Fruit fly (Drosophila melanogaster): ENCODE measurements around the gene AOX1.

AOX1 gene

dm6 chr3R:15556524-15556923 lies 19.4 kb upstream of the AOX1 start:
- no peak for TF ChIP-seq Mio (GFP tag; optimal IDR thresholded peaks at IDR 0.05)
- no peak for TF ChIP-seq Vsx2 (GFP tag; optimal IDR thresholded peaks at IDR 0.05; ENCODE audit: partially characterized antibody)
- TF ChIP-seq CG32264 (GFP tag; optimal IDR thresholded peaks at IDR 0.05) = no peak
- no peak for TF ChIP-seq brk (GFP tag; optimal IDR thresholded peaks at IDR 0.05)
- no peak for TF ChIP-seq Jra (GFP tag; optimal IDR thresholded peaks at IDR 0.05)
- peak; percentile 10 for TF ChIP-seq br (GFP tag; optimal IDR thresholded peaks at IDR 0.05)
- TF ChIP-seq rgr (GFP tag; optimal IDR thresholded peaks at IDR 0.05) = peak; percentile 14
- TF ChIP-seq GATAd (GFP tag; optimal IDR thresholded peaks at IDR 0.05) = no peak
- no peak for TF ChIP-seq dsf (GFP tag; optimal IDR thresholded peaks at IDR 0.05; ENCODE audit: borderline replicate concordance)
- TF ChIP-seq sage (GFP tag; optimal IDR thresholded peaks at IDR 0.05) = no peak
- TF ChIP-seq fru (GFP tag; optimal IDR thresholded peaks at IDR 0.05) = peak; percentile 24
- TF ChIP-seq dl (GFP tag; optimal IDR thresholded peaks at IDR 0.05; ENCODE audit: insufficient read depth in 1 of 2, partially characterized antibody in 2 of 2) = no peak
- no peak for TF ChIP-seq Hr83 (GFP tag; optimal IDR thresholded peaks at IDR 0.05; ENCODE audit: poor library complexity, severe bottlenecking)
- TF ChIP-seq h (GFP tag; optimal IDR thresholded peaks at IDR 0.05) = peak; percentile 32
- TF ChIP-seq tai (GFP tag; optimal IDR thresholded peaks at IDR 0.05) = no peak
- no peak for TF ChIP-seq woc (GFP tag; optimal IDR thresholded peaks at IDR 0.05)
- no peak for TF ChIP-seq jim (GFP tag; optimal IDR thresholded peaks at IDR 0.05)
- no peak for TF ChIP-seq CrebA (GFP tag; optimal IDR thresholded peaks at IDR 0.05; ENCODE audit: borderline replicate concordance)
- TF ChIP-seq dmrt93B (GFP tag; optimal IDR thresholded peaks at IDR 0.05) = no peak
- TF ChIP-seq N (GFP tag; optimal IDR thresholded peaks at IDR 0.05) = no peak
- peak; percentile 30 for TF ChIP-seq ey (GFP tag; optimal IDR thresholded peaks at IDR 0.05)
- peak; percentile 29 for TF ChIP-seq OdsH (GFP tag; optimal IDR thresholded peaks at IDR 0.05)
- no peak for TF ChIP-seq Abd-B (GFP tag; optimal IDR thresholded peaks at IDR 0.05)
- no peak for TF ChIP-seq lola (GFP tag; optimal IDR thresholded peaks at IDR 0.05)
- TF ChIP-seq foxo (GFP tag; optimal IDR thresholded peaks at IDR 0.05) = peak in 1 of 2 experiments; percentile 44
- no peak for TF ChIP-seq Hnf4 (GFP tag; optimal IDR thresholded peaks at IDR 0.05)
- TF ChIP-seq Rel (GFP tag; optimal IDR thresholded peaks at IDR 0.05) = no peak
- no peak for TF ChIP-seq Rel (tag; optimal IDR thresholded peaks at IDR 0.05)
- no peak for TF ChIP-seq Hr78 (GFP tag; optimal IDR thresholded peaks at IDR 0.05)
- TF ChIP-seq usp (GFP tag; optimal IDR thresholded peaks at IDR 0.05) = no peak
- peak; percentile 13 for TF ChIP-seq psq (GFP tag; optimal IDR thresholded peaks at IDR 0.05)
- no peak for TF ChIP-seq Myc (optimal IDR thresholded peaks at IDR 0.05)
- TF ChIP-seq sv (GFP tag; optimal IDR thresholded peaks at IDR 0.05) = no peak
- TF ChIP-seq CG9705 (GFP tag; optimal IDR thresholded peaks at IDR 0.05) = no peak
- TF ChIP-seq Dfd (GFP tag; optimal IDR thresholded peaks at IDR 0.05) = no peak
- no peak for TF ChIP-seq pan (optimal IDR thresholded peaks at IDR 0.05)
- no peak for TF ChIP-seq Sp1 (GFP tag; optimal IDR thresholded peaks at IDR 0.05)

dm6 chr3R:15554733-15555132 lies 17.6 kb upstream of the AOX1 start:
- TF ChIP-seq tai (GFP tag; optimal IDR thresholded peaks at IDR 0.05) (no peak), Sp1 (GFP tag; optimal IDR thresholded peaks at IDR 0.05) (peak; percentile 53), usp (GFP tag; optimal IDR thresholded peaks at IDR 0.05) (no peak), dsf (GFP tag; optimal IDR thresholded peaks at IDR 0.05; ENCODE audit: borderline replicate concordance) (no peak), br (GFP tag; optimal IDR thresholded peaks at IDR 0.05) (peak; percentile 30), h (GFP tag; optimal IDR thresholded peaks at IDR 0.05) (peak; percentile 43), Hr83 (GFP tag; optimal IDR thresholded peaks at IDR 0.05; ENCODE audit: poor library complexity, severe bottlenecking) (no peak), HLH106 (tag; optimal IDR thresholded peaks at IDR 0.05) (peak; percentile 52), Mio (GFP tag; optimal IDR thresholded peaks at IDR 0.05) (no peak), rgr (GFP tag; optimal IDR thresholded peaks at IDR 0.05) (peak; percentile 31), dmrt93B (GFP tag; optimal IDR thresholded peaks at IDR 0.05) (peak; percentile 10), foxo (GFP tag; optimal IDR thresholded peaks at IDR 0.05) (peak in 1 of 2 experiments; percentile 48), CG32264 (GFP tag; optimal IDR thresholded peaks at IDR 0.05) (no peak), pan (optimal IDR thresholded peaks at IDR 0.05) (no peak), Dif (GFP tag; optimal IDR thresholded peaks at IDR 0.05; ENCODE audit: partially characterized antibody) (no peak), psq (GFP tag; optimal IDR thresholded peaks at IDR 0.05) (peak; percentile 41), fru (GFP tag; optimal IDR thresholded peaks at IDR 0.05) (peak; percentile 56), Myc (optimal IDR thresholded peaks at IDR 0.05) (no peak), woc (GFP tag; optimal IDR thresholded peaks at IDR 0.05) (peak; percentile 46), ey (GFP tag; optimal IDR thresholded peaks at IDR 0.05) (peak; percentile 23), Vsx2 (GFP tag; optimal IDR thresholded peaks at IDR 0.05; ENCODE audit: partially characterized antibody) (no peak), OdsH (GFP tag; optimal IDR thresholded peaks at IDR 0.05) (peak; percentile 49)

Data from whole organism, wandering third instar larva.